Fruit fly (Drosophila melanogaster) S2 (cell line): ENCODE results near the gene enc.

ENCODE experiments used
- CG8478 ChIP-seq: fragments of >200 bp; optimal IDR thresholded peaks from 2 replicates; lab custom pipeline; 2018
- CTCF ChIP-seq, 2 experiments: fragments of >200 bp; optimal IDR thresholded peaks; 2 replicates each; lab custom pipeline; 2018

dm6 chr3L:3887392-3887791, 68.9 kb downstream of the enc start:
- TF ChIP-seq CG8478 (lab: Kevin White, UChicago) (no peak), CTCF (optimal IDR thresholded peaks at IDR 0.05; lab: Kevin White, UChicago) (no peak)
